Fruit fly (Drosophila melanogaster): Measurements from ENCODE around the gene CG31988.

dm6 chr2L:21242369-21242768 is 39.8 kb upstream of the CG31988 start:
- TF ChIP-seq pan (optimal IDR thresholded peaks at IDR 0.05) = no peak
- TF ChIP-seq dmrt93B (GFP tag; optimal IDR thresholded peaks at IDR 0.05) = no peak
- TF ChIP-seq lola (GFP tag; optimal IDR thresholded peaks at IDR 0.05) = no peak
- no peak for TF ChIP-seq brk (GFP tag; optimal IDR thresholded peaks at IDR 0.05)
- no peak for TF ChIP-seq h (GFP tag; optimal IDR thresholded peaks at IDR 0.05)
- TF ChIP-seq CG32264 (GFP tag; optimal IDR thresholded peaks at IDR 0.05) = no peak
- no peak for TF ChIP-seq Abd-B (GFP tag; optimal IDR thresholded peaks at IDR 0.05)
- TF ChIP-seq sage (GFP tag; optimal IDR thresholded peaks at IDR 0.05) = no peak
- no peak for TF ChIP-seq sv (GFP tag; optimal IDR thresholded peaks at IDR 0.05)
- no peak for TF ChIP-seq Hr83 (GFP tag; optimal IDR thresholded peaks at IDR 0.05; ENCODE audit: poor library complexity, severe bottlenecking)

Data from whole organism, wandering third instar larva.